Worm (Caenorhabditis elegans) whole organism, L4/young adult: ENCODE data around the gene B0310.1.

ENCODE experiments used
- W03F9.2 ChIP-seq: fragments of 150-350 bp; optimal IDR thresholded peaks from 2 replicates; lab custom pipeline; 2014; ENCODE audit warnings: missing biosample characterization, missing genetic modification characterization
- dao-5 ChIP-seq: sonication (generic microtip); optimal IDR thresholded peaks from 2 replicates; lab custom pipeline; 2016; ENCODE audit warnings: missing genotype, missing genetic modification characterization, moderate library complexity, missing compliant biosample characterization
- him-1 ChIP-seq: sonication (generic microtip); optimal IDR thresholded peaks from 2 replicates; lab custom pipeline; 2016; ENCODE audit warnings: missing genotype, missing genetic modification reagents, missing genetic modification characterization, missing compliant biosample characterization

- TF ChIP-seq him-1 (tag; lab: Kevin White, UChicago) (no peak), W03F9.2 (tag; lab: Kevin White, UChicago) (no peak), dao-5 (tag; lab: Kevin White, UChicago) (no peak)
Observed at ce11 chrX:536365-536764, 43.3 kb downstream of the B0310.1 start.
